Worm (Caenorhabditis elegans) whole organism, L4 larva: ENCODE data around the gene F41E7.2.

ENCODE experiments used
- Y105C5A.15 ChIP-seq: fragments of 200-800 bp; sonication (Bioruptor generic); IDR thresholded peaks from 2 replicates; pipeline ENCODE4 v1.3.6; 2022; ENCODE audit warnings: missing genetic modification characterization, missing compliant biosample characterization
- ceh-20 ChIP-seq: fragments of 200-800 bp; sonication (Bioruptor generic); IDR thresholded peaks from 2 replicates; pipeline ENCODE4 v1.3.6; 2022; ENCODE audit warnings: missing genetic modification reagents, missing genetic modification characterization, missing compliant biosample characterization
- ceh-28 ChIP-seq: fragments of 150-350 bp; optimal IDR thresholded peaks from 2 replicates; lab custom pipeline; 2014; ENCODE audit warnings: missing biosample characterization, missing genetic modification reagents, missing genetic modification characterization
- dmd-6 ChIP-seq: fragments of 200-800 bp; sonication (Bioruptor generic); IDR thresholded peaks from 2 replicates; pipeline ENCODE4 v1.3.6; 2022; ENCODE audit warnings: missing genetic modification reagents, missing genetic modification characterization, missing compliant biosample characterization
- egl-27 ChIP-seq: sonication (generic microtip); optimal IDR thresholded peaks from 3 replicates; lab custom pipeline; 2017; ENCODE audit warnings: missing biosample characterization, missing genetic modification reagents, missing genetic modification characterization
- jun-1 ChIP-seq: fragments of 150-350 bp; optimal IDR thresholded peaks from 2 replicates; lab custom pipeline; 2014; ENCODE audit warnings: missing biosample characterization, missing genetic modification reagents, missing genetic modification characterization
- madf-5 ChIP-seq, 2 experiments: fragments of 200-800 bp; sonication (Bioruptor generic); IDR thresholded peaks; 2 replicates each; pipeline ENCODE4 v1.3.6; 2022; ENCODE audit warnings: missing compliant biosample characterization in 2 of 2, missing genetic modification characterization in 2 of 2
- mdl-1 ChIP-seq, 2 experiments: fragments of 150-350 bp in 1 of 2; sonication (generic microtip) in 1 of 2; optimal IDR thresholded peaks; 2 replicates each; lab custom pipeline; 2014 to 2017; ENCODE audit warnings: missing biosample characterization in 2 of 2, missing genetic modification characterization in 2 of 2
- php-3 ChIP-seq: fragments of 200-800 bp; sonication (Bioruptor generic); IDR thresholded peaks from 2 replicates; pipeline ENCODE4 v1.3.6; 2022; ENCODE audit warnings: missing genetic modification reagents, missing genetic modification characterization, missing compliant biosample characterization
- pqm-1 ChIP-seq: sonication (generic microtip); optimal IDR thresholded peaks from 2 replicates; lab custom pipeline; 2017; ENCODE audit warnings: missing biosample characterization, missing genetic modification characterization
- snpc-4 ChIP-seq: fragments of 150-350 bp; optimal IDR thresholded peaks from 2 replicates; lab custom pipeline; 2014; ENCODE audit warnings: missing biosample characterization, missing genetic modification characterization
- unc-130 ChIP-seq: sonication (generic microtip); optimal IDR thresholded peaks from 2 replicates; lab custom pipeline; 2016; ENCODE audit warnings: missing genetic modification reagents, missing genetic modification characterization, missing compliant biosample characterization
- zag-1 ChIP-seq: fragments of 150-350 bp; optimal IDR thresholded peaks from 2 replicates; lab custom pipeline; 2014; ENCODE audit warnings: missing biosample characterization, missing genetic modification characterization
- zip-2 ChIP-seq: fragments of 150-350 bp; optimal IDR thresholded peaks from 2 replicates; lab custom pipeline; 2014; ENCODE audit warnings: missing biosample characterization, missing genetic modification characterization

DNA sequence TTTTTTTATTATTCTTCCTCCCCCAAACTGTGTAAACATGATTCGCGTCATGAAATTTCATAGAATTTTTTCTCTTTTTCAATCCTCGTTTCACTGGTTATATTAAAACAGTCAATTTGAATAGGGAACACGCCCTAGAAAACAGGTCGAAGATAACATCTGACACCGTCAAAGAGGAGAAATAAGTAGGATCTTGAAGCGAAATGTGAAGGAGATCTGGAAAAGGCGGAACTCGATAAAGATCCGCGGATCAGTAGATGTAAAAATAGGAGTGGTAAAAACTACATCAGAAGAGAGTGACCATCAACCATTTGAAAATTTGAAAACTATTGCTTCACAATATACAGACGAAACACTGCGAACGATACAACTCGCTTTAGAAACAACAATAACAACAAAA lies 46.3 kb upstream of the F41E7.2 start:
- TF ChIP-seq mdl-1 (tag; optimal IDR thresholded peaks at IDR 0.05; lab: Kevin White, UChicago) (no peak), zip-2 (tag; lab: Kevin White, UChicago) (no peak), madf-5 (GFP tag; IDR thresholded peaks at IDR 0.05; lab: Robert Waterston, UW) (no peak), ceh-28 (tag; lab: Kevin White, UChicago) (no peak), dmd-6 (no peak), snpc-4 (tag; lab: Kevin White, UChicago) (no peak), unc-130 (GFP tag; lab: Kevin White, UChicago) (no peak), pqm-1 (tag; lab: Kevin White, UChicago) (no peak), jun-1 (no peak), zag-1 (tag; lab: Kevin White, UChicago) (no peak), Y105C5A.15 (no peak), php-3 (no peak), egl-27 (tag; lab: Kevin White, UChicago) (no peak), ceh-20 (no peak)
